Worm (Caenorhabditis elegans) whole organism, L4/young adult: ENCODE results near the gene C27A2.12.

Source experiments
- W03F9.2 ChIP-seq: fragments of 150-350 bp; optimal IDR thresholded peaks from 2 replicates; lab custom pipeline; 2014; ENCODE audit warnings: missing biosample characterization, missing genetic modification characterization
- dao-5 ChIP-seq: sonication (generic microtip); optimal IDR thresholded peaks from 2 replicates; lab custom pipeline; 2016; ENCODE audit warnings: missing genotype, missing genetic modification characterization, moderate library complexity, missing compliant biosample characterization
- him-1 ChIP-seq: sonication (generic microtip); optimal IDR thresholded peaks from 2 replicates; lab custom pipeline; 2016; ENCODE audit warnings: missing genotype, missing genetic modification reagents, missing genetic modification characterization, missing compliant biosample characterization

ce11 chrII:5055129-5055666, 2.7 kb downstream of the C27A2.12 start, which contains the start of the genes ify-1 and rpl-22:
- TF ChIP-seq dao-5 (tag; lab: Kevin White, UChicago) (no peak), him-1 (tag; lab: Kevin White, UChicago) (peak; percentile 76), W03F9.2 (tag; lab: Kevin White, UChicago) (peak; percentile 94)
